Fruit fly (Drosophila melanogaster) whole organism, embryonic: ENCODE results near the gene Cpr67Fa1.

Source experiments
- Blimp-1 ChIP-seq: fragments of 200-800 bp; sonication (Bioruptor generic); optimal IDR thresholded peaks from 3 replicates; lab custom pipeline; 2018; ENCODE audit warnings: missing biosample characterization, missing genetic modification characterization, mild to moderate bottlenecking, moderate library complexity, missing genetic modification reagents
- CG11696 ChIP-seq: fragments of 200-800 bp; sonication (Bioruptor generic); IDR thresholded peaks from 2 replicates; pipeline ENCODE4 v1.3.6; 2022; ENCODE audit warnings: missing biosample characterization, missing genetic modification characterization
- CG1233 ChIP-seq: fragments of 200-800 bp; sonication (Bioruptor generic); optimal IDR thresholded peaks from 4 replicates; lab custom pipeline; 2018; ENCODE audit warnings: missing biosample characterization, mild to moderate bottlenecking, missing genetic modification characterization
- CG14710 ChIP-seq: fragments of 200-800 bp; sonication (Bioruptor generic); optimal IDR thresholded peaks from 3 replicates; lab custom pipeline; 2019; ENCODE audit warnings: missing biosample characterization, mild to moderate bottlenecking, missing genetic modification characterization, moderate library complexity
- CG14860 ChIP-seq: fragments of 200-800 bp; sonication (Bioruptor generic); IDR thresholded peaks from 3 replicates; pipeline ENCODE4 v1.3.6; 2022; ENCODE audit warnings: missing biosample characterization, missing genetic modification characterization; ENCODE audit not compliant: partially characterized antibody
- CG15479 ChIP-seq: fragments of 200-800 bp; sonication (Bioruptor generic); optimal IDR thresholded peaks from 3 replicates; lab custom pipeline; 2019; ENCODE audit warnings: missing biosample characterization, mild to moderate bottlenecking, missing genetic modification characterization, moderate library complexity
- CG15696 ChIP-seq: fragments of 200-800 bp; sonication (Bioruptor generic); optimal IDR thresholded peaks from 2 replicates; lab custom pipeline; 2019; ENCODE audit warnings: missing biosample characterization, mild to moderate bottlenecking, missing genetic modification characterization, moderate library complexity
- CG16815 ChIP-seq: fragments of 200-800 bp; sonication (Bioruptor generic); optimal IDR thresholded peaks from 3 replicates; lab custom pipeline; 2017; ENCODE audit warnings: missing biosample characterization, mild to moderate bottlenecking, missing genetic modification characterization
- CG17829 ChIP-seq: fragments of 200-800 bp; optimal IDR thresholded peaks from 2 replicates; lab custom pipeline; 2019; ENCODE audit warnings: missing biosample characterization, mild to moderate bottlenecking, missing genetic modification characterization, moderate library complexity
- CG2202 ChIP-seq: fragments of 200-800 bp; sonication (Bioruptor generic); optimal IDR thresholded peaks from 2 replicates; lab custom pipeline; 2018; ENCODE audit warnings: missing biosample characterization, mild to moderate bottlenecking, missing genetic modification characterization
- CG2678 ChIP-seq: fragments of 200-800 bp; sonication (Bioruptor generic); optimal IDR thresholded peaks from 3 replicates; lab custom pipeline; 2019; ENCODE audit warnings: missing biosample characterization, mild to moderate bottlenecking, missing genetic modification characterization, moderate library complexity
- CG42726 ChIP-seq: fragments of 200-800 bp; sonication (Bioruptor generic); IDR thresholded peaks from 2 replicates; pipeline ENCODE4 v1.3.6; 2022; ENCODE audit warnings: missing biosample characterization, missing genetic modification characterization; ENCODE audit not compliant: partially characterized antibody
- CG5180 ChIP-seq: fragments of 200-800 bp; sonication (Bioruptor generic); optimal IDR thresholded peaks from 3 replicates; lab custom pipeline; 2017; ENCODE audit warnings: missing biosample characterization, missing genetic modification characterization, mild to moderate bottlenecking, moderate library complexity, missing genetic modification reagents
- CG5245 ChIP-seq: fragments of 200-800 bp; sonication (Bioruptor generic); optimal IDR thresholded peaks from 3 replicates; lab custom pipeline; 2016; ENCODE audit warnings: missing biosample characterization, missing genetic modification characterization
- CG7963 ChIP-seq: fragments of 200-800 bp; sonication (Bioruptor generic); IDR thresholded peaks from 3 replicates; pipeline ENCODE4 v1.3.6; 2022; ENCODE audit warnings: missing biosample characterization, missing genetic modification characterization; ENCODE audit not compliant: partially characterized antibody
- CG7987 ChIP-seq: fragments of 200-800 bp; sonication (Bioruptor generic); optimal IDR thresholded peaks from 2 replicates; lab custom pipeline; 2018; ENCODE audit warnings: missing biosample characterization, mild to moderate bottlenecking, missing genetic modification characterization, moderate library complexity
- CG9215 ChIP-seq: fragments of 200-800 bp; sonication (Bioruptor generic); IDR thresholded peaks from 2 replicates; pipeline ENCODE4 v1.3.6; 2022; ENCODE audit warnings: missing biosample characterization, missing genetic modification characterization
- CG9727 ChIP-seq: fragments of 200-800 bp; sonication (Bioruptor generic); optimal IDR thresholded peaks from 3 replicates; lab custom pipeline; 2017; ENCODE audit warnings: missing biosample characterization, mild to moderate bottlenecking, missing genetic modification characterization
- Chrac-16 ChIP-seq: fragments of 200-800 bp; sonication (Bioruptor generic); optimal IDR thresholded peaks from 3 replicates; lab custom pipeline; 2016; ENCODE audit warnings: missing biosample characterization, missing genetic modification characterization
- Ets65A ChIP-seq: fragments of 200-800 bp; sonication (Bioruptor generic); peaks from one replicate; lab custom pipeline; 2016; ENCODE audit warnings: missing biosample characterization, missing genetic modification characterization
- Ets97D ChIP-seq: fragments of 200-800 bp; sonication (Bioruptor generic); optimal IDR thresholded peaks from 3 replicates; lab custom pipeline; 2016; ENCODE audit warnings: missing biosample characterization, missing genetic modification characterization
- HLH4C ChIP-seq: fragments of 200-800 bp; sonication (Bioruptor generic); IDR thresholded peaks from 3 replicates; pipeline ENCODE4 v1.3.6; 2022; ENCODE audit warnings: missing biosample characterization, missing genetic modification characterization; ENCODE audit not compliant: partially characterized antibody
- HLHmδ ChIP-seq: fragments of 200-800 bp; sonication (Bioruptor generic); optimal IDR thresholded peaks from 2 replicates; lab custom pipeline; 2018; ENCODE audit warnings: missing biosample characterization, mild to moderate bottlenecking, missing genetic modification characterization, moderate library complexity
- Hand ChIP-seq: fragments of 200-800 bp; sonication (Bioruptor generic); optimal IDR thresholded peaks from 2 replicates; lab custom pipeline; 2017; ENCODE audit warnings: mild to moderate bottlenecking, missing biosample characterization, missing genetic modification reagents, missing genetic modification characterization
- Hmr ChIP-seq: fragments of 200-800 bp; sonication (Bioruptor generic); optimal IDR thresholded peaks from 3 replicates; lab custom pipeline; 2017; ENCODE audit warnings: mild to moderate bottlenecking, missing biosample characterization, missing genetic modification reagents, missing genetic modification characterization
- Hr39 ChIP-seq: fragments of >200 bp; optimal IDR thresholded peaks from 2 replicates; lab custom pipeline; 2017
- Rx ChIP-seq: fragments of 200-800 bp; sonication (Bioruptor generic); IDR thresholded peaks from 2 replicates; pipeline ENCODE4 v1.3.6; 2022; ENCODE audit warnings: missing biosample characterization, missing genetic modification characterization
- Trl ChIP-seq, 3 experiments: fragments of >200 bp in 2 of 3; fragments of 200-800 bp in 1 of 3; sonication (Bioruptor generic) in 1 of 3; optimal IDR thresholded peaks; 2 replicates in 1 of 3; 3 replicates in 2 of 3; lab custom pipeline; 2016 to 2017; ENCODE audit warnings: missing biosample characterization in 1 of 3, missing genetic modification characterization in 1 of 3
- ap ChIP-seq: fragments of 200-800 bp; sonication (Bioruptor generic); IDR thresholded peaks from 2 replicates; pipeline ENCODE4 v1.3.6; 2022; ENCODE audit warnings: missing biosample characterization, missing genetic modification characterization
- bbx ChIP-seq: fragments of 200-800 bp; sonication (Bioruptor generic); IDR thresholded peaks from 2 replicates; pipeline ENCODE4 v1.3.6; 2022; ENCODE audit warnings: missing biosample characterization, missing genetic modification characterization; ENCODE audit not compliant: partially characterized antibody
- br ChIP-seq: fragments of >200 bp; optimal IDR thresholded peaks from 2 replicates; lab custom pipeline; 2017
- bsh ChIP-seq, 2 experiments: fragments of 200-800 bp; sonication (Bioruptor generic); optimal IDR thresholded peaks; 2 replicates each; lab custom pipeline; 2017 to 2018; ENCODE audit warnings: mild to moderate bottlenecking in 2 of 2, missing biosample characterization in 2 of 2, missing genetic modification characterization in 2 of 2, moderate library complexity in 1 of 2
- dati ChIP-seq: fragments of 200-800 bp; sonication (Bioruptor generic); IDR thresholded peaks from 2 replicates; pipeline ENCODE4 v1.3.6; 2022; ENCODE audit warnings: missing biosample characterization, missing genetic modification characterization
- dpn ChIP-seq, 2 experiments: fragments of 200-800 bp; sonication (Bioruptor generic); optimal IDR thresholded peaks; 3 replicates each; lab custom pipeline; 2016; ENCODE audit warnings: missing biosample characterization in 2 of 2, missing genetic modification characterization in 2 of 2
- ems ChIP-seq: fragments of 200-800 bp; sonication (Bioruptor generic); optimal IDR thresholded peaks from 3 replicates; lab custom pipeline; 2016; ENCODE audit warnings: missing biosample characterization, missing genetic modification characterization
- fd3F ChIP-seq: fragments of 200-800 bp; sonication (Bioruptor generic); optimal IDR thresholded peaks from 2 replicates; lab custom pipeline; 2018; ENCODE audit warnings: missing biosample characterization, mild to moderate bottlenecking, missing genetic modification characterization, moderate library complexity
- grau ChIP-seq: fragments of 200-800 bp; optimal IDR thresholded peaks from 3 replicates; lab custom pipeline; 2019; ENCODE audit warnings: missing biosample characterization, mild to moderate bottlenecking, missing genetic modification characterization, moderate library complexity
- lmd ChIP-seq: fragments of 200-800 bp; sonication (Bioruptor generic); IDR thresholded peaks from 2 replicates; pipeline ENCODE4 v1.3.6; 2022; ENCODE audit warnings: missing biosample characterization, missing genetic modification characterization
- org-1 ChIP-seq: fragments of 200-800 bp; sonication (Bioruptor generic); optimal IDR thresholded peaks from 2 replicates; lab custom pipeline; 2017; ENCODE audit warnings: missing biosample characterization, missing genetic modification characterization
- prd ChIP-seq, 3 experiments: fragments of >200 bp in 2 of 3; fragments of 200-800 bp in 1 of 3; sonication (Bioruptor generic) in 1 of 3; optimal IDR thresholded peaks in 2 of 3; IDR thresholded peaks in 1 of 3; 2 replicates in 2 of 3; 3 replicates in 1 of 3; pipeline versions ENCODE4 v1.3.6 to Lab custom; 2017 to 2022; ENCODE audit warnings: missing biosample characterization in 1 of 3, missing genetic modification characterization in 1 of 3
- pum ChIP-seq: fragments of 200-800 bp; sonication (Bioruptor generic); optimal IDR thresholded peaks from 2 replicates; lab custom pipeline; 2016; ENCODE audit warnings: missing biosample characterization, missing genetic modification characterization
- sc ChIP-seq, 3 experiments: fragments of >200 bp in 2 of 3; fragments of 200-800 bp in 1 of 3; sonication (Bioruptor generic) in 1 of 3; optimal IDR thresholded peaks; 2 replicates in 2 of 3; 3 replicates in 1 of 3; lab custom pipeline; 2017; ENCODE audit warnings: mild to moderate bottlenecking in 1 of 3, missing biosample characterization in 1 of 3, missing genetic modification characterization in 1 of 3, missing genetic modification reagents in 1 of 3
- sd ChIP-seq: fragments of 200-800 bp; sonication (Bioruptor generic); optimal IDR thresholded peaks from 3 replicates; lab custom pipeline; 2018; ENCODE audit warnings: missing biosample characterization, mild to moderate bottlenecking, missing genetic modification characterization, moderate library complexity
- sqz ChIP-seq: fragments of 200-800 bp; sonication (Bioruptor generic); optimal IDR thresholded peaks from 3 replicates; lab custom pipeline; 2018; ENCODE audit warnings: missing biosample characterization, mild to moderate bottlenecking, missing genetic modification characterization
- stc ChIP-seq: fragments of 200-800 bp; sonication (Bioruptor generic); IDR thresholded peaks from 2 replicates; pipeline ENCODE4 v1.3.6; 2022; ENCODE audit warnings: missing biosample characterization, missing genetic modification characterization
- tna ChIP-seq: fragments of 200-800 bp; sonication (Bioruptor generic); IDR thresholded peaks from 2 replicates; pipeline ENCODE4 v1.3.6; 2022; ENCODE audit warnings: missing biosample characterization, missing genetic modification characterization; ENCODE audit not compliant: partially characterized antibody
- unc-4 ChIP-seq: fragments of 200-800 bp; sonication (Bioruptor generic); IDR thresholded peaks from 2 replicates; pipeline ENCODE4 v1.3.6; 2022; ENCODE audit warnings: missing biosample characterization, missing genetic modification characterization; ENCODE audit not compliant: partially characterized antibody

Cpr67Fa1 gene

dm6 chr3L:10847790-10848492 is 41.8 kb upstream of the Cpr67Fa1 start (continued):
- TF ChIP-seq Hmr (GFP tag; lab: Kevin White, UChicago) = no peak
- no peak for TF ChIP-seq dati
- no peak for TF ChIP-seq CG42726 (GFP tag; lab: Robert Waterston, UW)
- no peak for TF ChIP-seq CG9215 (GFP tag; lab: Robert Waterston, UW)
- no peak for TF ChIP-seq sqz (GFP tag; lab: Kevin White, UChicago)
- peak; percentile 70 for TF ChIP-seq CG17829 (tag; lab: Kevin White, UChicago)
- TF ChIP-seq Trl (optimal IDR thresholded peaks at IDR 0.05; lab: Kevin White, UChicago) = no peak
- TF ChIP-seq Trl (GFP tag; optimal IDR thresholded peaks at IDR 0.05; lab: Kevin White, UChicago) = no peak
- peak; percentile 81 for TF ChIP-seq CG14710 (tag; lab: Kevin White, UChicago)
- no peak for TF ChIP-seq fd3F (GFP tag; lab: Kevin White, UChicago)
- peak in 1 of 2 experiments; percentile 17 for TF ChIP-seq dpn (GFP tag; optimal IDR thresholded peaks at IDR 0.05; lab: Kevin White, UChicago)
- no peak for TF ChIP-seq unc-4 (GFP tag; lab: Robert Waterston, UW)
- TF ChIP-seq Rx (GFP tag; lab: Robert Waterston, UW) = no peak
- TF ChIP-seq CG7963 (GFP tag; lab: Robert Waterston, UW) = no peak
- peak; percentile 24 for TF ChIP-seq CG2202 (tag; lab: Kevin White, UChicago)
- no peak for TF ChIP-seq ap (GFP tag; lab: Robert Waterston, UW)
- no peak for TF ChIP-seq pum (GFP tag; lab: Kevin White, UChicago)
- TF ChIP-seq CG15479 = peak; percentile 78
- no peak for TF ChIP-seq prd (optimal IDR thresholded peaks at IDR 0.05; lab: Kevin White, UChicago)
- TF ChIP-seq prd (GFP tag; IDR thresholded peaks at IDR 0.05; lab: Robert Waterston, UW) = peak; percentile 62; the same call in 1 of the 3 replicates
- TF ChIP-seq sd (tag; lab: Kevin White, UChicago) = no peak
- TF ChIP-seq CG1233 = peak; percentile 39
- peak; percentile 27 for TF ChIP-seq CG2678 (tag; lab: Kevin White, UChicago)
- TF ChIP-seq Chrac-16 = peak; percentile 37
- TF ChIP-seq Hand (GFP tag; lab: Kevin White, UChicago) = no peak
- no peak for TF ChIP-seq CG11696 (GFP tag; lab: Robert Waterston, UW)
- peak; percentile 39 for TF ChIP-seq org-1 (GFP tag; lab: Kevin White, UChicago)
- peak in 1 of 2 experiments; percentile 23 for TF ChIP-seq bsh (GFP tag; optimal IDR thresholded peaks at IDR 0.05; lab: Kevin White, UChicago)
- peak; percentile 16 for TF ChIP-seq CG5180 (GFP tag; lab: Kevin White, UChicago)
- peak; percentile 45 for TF ChIP-seq grau
- peak; percentile 90 for TF ChIP-seq CG15696 (tag; lab: Kevin White, UChicago)
- TF ChIP-seq CG9727 (GFP tag; lab: Kevin White, UChicago) = peak; percentile 86
- no peak for TF ChIP-seq HLHmδ
- TF ChIP-seq CG16815 = peak; percentile 61
- TF ChIP-seq br = no peak
- no peak; the same call in 1 of the 2 replicates for TF ChIP-seq lmd
- TF ChIP-seq Blimp-1 (GFP tag; lab: Kevin White, UChicago) = peak; percentile 26
- TF ChIP-seq ems (GFP tag; lab: Kevin White, UChicago) = no peak
- no peak for TF ChIP-seq CG5245 (GFP tag; lab: Kevin White, UChicago)
- TF ChIP-seq CG14860 (GFP tag; lab: Robert Waterston, UW) = no peak
- TF ChIP-seq stc (GFP tag; lab: Robert Waterston, UW) = no peak
- no peak for TF ChIP-seq Hr39
- TF ChIP-seq CG7987 = no peak
- 0 out of 2 replicates have a peak, but pooled peaks have one; percentile 33 for TF ChIP-seq tna
- TF ChIP-seq Ets65A (GFP tag; lab: Kevin White, UChicago) = peak; percentile 57
- TF ChIP-seq HLH4C = no peak
- no peak for TF ChIP-seq Ets97D (GFP tag; lab: Kevin White, UChicago)
- no peak for TF ChIP-seq bbx (GFP tag; lab: Robert Waterston, UW)
- no peak for TF ChIP-seq sc (optimal IDR thresholded peaks at IDR 0.05; lab: Kevin White, UChicago)
- peak; percentile 24 for TF ChIP-seq sc (GFP tag; optimal IDR thresholded peaks at IDR 0.05; lab: Kevin White, UChicago)
